Worm (Caenorhabditis elegans) whole organism, mixed stage, embryonic: ENCODE measurements around the gene F59B2.15.

Source experiments
- M03D4.4 ChIP-seq: sonication (generic microtip); optimal IDR thresholded peaks from 2 replicates; lab custom pipeline; 2017; ENCODE audit warnings: mild to moderate bottlenecking, missing genetic modification characterization, missing compliant biosample characterization
- bed-3 ChIP-seq: fragments of 200-800 bp; sonication (Bioruptor generic); optimal IDR thresholded peaks from 3 replicates; lab custom pipeline; 2018; ENCODE audit warnings: mild to moderate bottlenecking, missing genetic modification characterization, moderate library complexity, missing compliant biosample characterization
- blmp-1 ChIP-seq: fragments of 150-350 bp; optimal IDR thresholded peaks from 2 replicates; lab custom pipeline; 2014; ENCODE audit warnings: missing biosample characterization, missing genetic modification characterization
- ceh-39 ChIP-seq: fragments of 150-350 bp; optimal IDR thresholded peaks from 2 replicates; lab custom pipeline; 2014; ENCODE audit warnings: missing biosample characterization, missing genetic modification characterization
- ceh-43 ChIP-seq: fragments of 200-800 bp; sonication (Bioruptor generic); optimal IDR thresholded peaks from 2 replicates; lab custom pipeline; 2018; ENCODE audit warnings: mild to moderate bottlenecking, missing genetic modification characterization, moderate library complexity, missing compliant biosample characterization
- ceh-83 ChIP-seq: fragments of 200-800 bp; sonication (Bioruptor generic); optimal IDR thresholded peaks from 2 replicates; lab custom pipeline; 2018; ENCODE audit warnings: mild to moderate bottlenecking, missing genetic modification characterization, missing compliant biosample characterization
- ces-1 ChIP-seq: fragments of 150-350 bp; optimal IDR thresholded peaks from 2 replicates; lab custom pipeline; 2014; ENCODE audit warnings: missing biosample characterization, missing genetic modification reagents, missing genetic modification characterization
- cnd-1 ChIP-seq: fragments of 200-800 bp; sonication (Bioruptor generic); optimal IDR thresholded peaks from 2 replicates; lab custom pipeline; 2018; ENCODE audit warnings: mild to moderate bottlenecking, missing genetic modification characterization, missing compliant biosample characterization
- drap-1 ChIP-seq: fragments of 200-800 bp; sonication (Bioruptor generic); optimal IDR thresholded peaks from 3 replicates; lab custom pipeline; 2018; ENCODE audit warnings: mild to moderate bottlenecking, missing genetic modification characterization, missing compliant biosample characterization
- elt-1 ChIP-seq: sonication (generic microtip); optimal IDR thresholded peaks from 2 replicates; lab custom pipeline; 2017; ENCODE audit warnings: missing genetic modification characterization, mild to moderate bottlenecking, missing compliant biosample characterization, antibody characterized with exemption, moderate library complexity, borderline replicate concordance; ENCODE audit not compliant: insufficient read depth
- elt-3 ChIP-seq: fragments of 150-350 bp; optimal IDR thresholded peaks from 2 replicates; lab custom pipeline; 2014; ENCODE audit warnings: missing biosample characterization, missing genetic modification characterization
- flh-1 ChIP-seq: fragments of 200-800 bp; sonication (Bioruptor generic); optimal IDR thresholded peaks from 2 replicates; lab custom pipeline; 2018; ENCODE audit warnings: mild to moderate bottlenecking, missing genetic modification characterization, moderate library complexity, missing compliant biosample characterization
- ham-2 ChIP-seq: fragments of 200-800 bp; sonication (Bioruptor generic); optimal IDR thresholded peaks from 2 replicates; lab custom pipeline; 2018; ENCODE audit warnings: mild to moderate bottlenecking, missing genetic modification characterization, missing compliant biosample characterization
- hlh-1 ChIP-seq: fragments of 150-350 bp; optimal IDR thresholded peaks from 2 replicates; lab custom pipeline; 2014; ENCODE audit warnings: missing biosample characterization, missing genetic modification reagents, missing genetic modification characterization
- lin-13 ChIP-seq: fragments of 150-350 bp; optimal IDR thresholded peaks from 2 replicates; lab custom pipeline; 2014; ENCODE audit warnings: missing biosample characterization, missing genetic modification characterization
- lin-32 ChIP-seq: fragments of 200-800 bp; sonication (Bioruptor generic); optimal IDR thresholded peaks from 2 replicates; lab custom pipeline; 2018; ENCODE audit warnings: mild to moderate bottlenecking, missing genetic modification characterization, missing compliant biosample characterization
- lsy-2 ChIP-seq: fragments of 150-350 bp; optimal IDR thresholded peaks from 2 replicates; lab custom pipeline; 2014; ENCODE audit warnings: missing biosample characterization, missing genetic modification characterization
- mab-5 ChIP-seq: fragments of 150-350 bp; optimal IDR thresholded peaks from 2 replicates; lab custom pipeline; 2014; ENCODE audit warnings: missing biosample characterization, missing genetic modification characterization
- mep-1 ChIP-seq: fragments of 150-350 bp; optimal IDR thresholded peaks from 2 replicates; lab custom pipeline; 2017; ENCODE audit warnings: missing biosample characterization, missing genetic modification reagents, missing genetic modification characterization, inconsistent platforms
- mls-2 ChIP-seq: sonication (generic microtip); optimal IDR thresholded peaks from 2 replicates; lab custom pipeline; 2016; ENCODE audit warnings: mild to moderate bottlenecking, missing genetic modification characterization, moderate library complexity, missing compliant biosample characterization
- nhr-12 ChIP-seq: fragments of 150-350 bp; optimal IDR thresholded peaks from 2 replicates; lab custom pipeline; 2014; ENCODE audit warnings: missing biosample characterization, missing genetic modification characterization
- nhr-2 ChIP-seq: fragments of 150-350 bp; optimal IDR thresholded peaks from 2 replicates; lab custom pipeline; 2014; ENCODE audit warnings: missing biosample characterization, missing genetic modification characterization
- nhr-237 ChIP-seq: fragments of 150-350 bp; optimal IDR thresholded peaks from 2 replicates; lab custom pipeline; 2014; ENCODE audit warnings: missing biosample characterization, missing genetic modification characterization
- nhr-28 ChIP-seq: fragments of 150-350 bp; optimal IDR thresholded peaks from 2 replicates; lab custom pipeline; 2014; ENCODE audit warnings: missing biosample characterization, missing genetic modification characterization
- nhr-76 ChIP-seq: sonication (generic microtip); optimal IDR thresholded peaks from 2 replicates; lab custom pipeline; 2017; ENCODE audit warnings: missing biosample characterization, missing genetic modification characterization
- pha-4 ChIP-seq: fragments of 150-350 bp; optimal IDR thresholded peaks from 2 replicates; lab custom pipeline; 2018; ENCODE audit warnings: missing biosample characterization, missing genetic modification reagents, missing genetic modification characterization
- sem-2 ChIP-seq: fragments of 200-800 bp; sonication (Bioruptor generic); optimal IDR thresholded peaks from 2 replicates; lab custom pipeline; 2018; ENCODE audit warnings: mild to moderate bottlenecking, missing genetic modification characterization, missing compliant biosample characterization
- snpc-4 ChIP-seq: fragments of 150-350 bp; optimal IDR thresholded peaks from 2 replicates; lab custom pipeline; 2014; ENCODE audit warnings: missing biosample characterization, missing genetic modification characterization
- sptf-1 ChIP-seq: sonication (generic microtip); optimal IDR thresholded peaks from 2 replicates; lab custom pipeline; 2017; ENCODE audit warnings: mild to moderate bottlenecking, missing genetic modification characterization, moderate library complexity, missing compliant biosample characterization
- tbx-8 ChIP-seq: fragments of 200-800 bp; sonication (Bioruptor generic); optimal IDR thresholded peaks from 2 replicates; lab custom pipeline; 2018; ENCODE audit warnings: mild to moderate bottlenecking, missing genetic modification characterization, moderate library complexity, missing compliant biosample characterization
- unc-120 ChIP-seq: sonication (generic microtip); optimal IDR thresholded peaks from 2 replicates; lab custom pipeline; 2017; ENCODE audit warnings: missing genetic modification characterization, missing compliant biosample characterization; ENCODE audit not compliant: poor library complexity, severe bottlenecking
- unc-39 ChIP-seq: fragments of 150-350 bp; optimal IDR thresholded peaks from 2 replicates; lab custom pipeline; 2014; ENCODE audit warnings: missing biosample characterization, missing genetic modification characterization
- unc-62 ChIP-seq: fragments of 150-350 bp; optimal IDR thresholded peaks from 2 replicates; lab custom pipeline; 2014; ENCODE audit warnings: missing biosample characterization, missing genetic modification reagents, missing genetic modification characterization
- zip-8 ChIP-seq: fragments of 150-350 bp; optimal IDR thresholded peaks from 2 replicates; lab custom pipeline; 2014; ENCODE audit warnings: missing biosample characterization, missing genetic modification characterization
- ztf-11 ChIP-seq: fragments of 150-350 bp; optimal IDR thresholded peaks from 2 replicates; lab custom pipeline; 2014; ENCODE audit warnings: missing biosample characterization, missing genetic modification characterization

Gene F59B2.15

DNA sequence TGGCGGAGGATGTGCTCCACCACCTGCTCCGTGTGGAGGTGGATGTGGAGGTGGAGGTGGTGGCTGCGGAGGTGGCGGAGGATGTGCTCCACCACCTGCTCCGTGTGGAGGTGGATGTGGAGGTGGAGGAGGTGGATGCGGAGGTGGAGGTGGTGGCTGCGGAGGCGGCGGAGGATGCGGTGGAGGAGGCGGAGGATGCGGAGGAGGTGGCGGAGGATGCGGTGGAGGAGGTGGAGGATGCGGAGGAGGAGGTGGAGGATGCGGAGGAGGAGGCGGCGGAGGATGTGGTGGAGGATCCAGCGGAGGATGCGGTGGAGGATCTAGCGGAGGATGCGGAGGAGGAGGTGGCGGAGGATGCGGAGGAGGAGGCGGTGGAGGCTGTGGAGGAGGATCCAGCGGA is 40.0 kb downstream of the F59B2.15 start:
- TF ChIP-seq ceh-83 (GFP tag; lab: Kevin White, UChicago): no peak
- TF ChIP-seq ces-1 (GFP tag; lab: Kevin White, UChicago): no peak
- no peak for TF ChIP-seq elt-3 (tag; lab: Kevin White, UChicago)
- TF ChIP-seq elt-1: no peak
- TF ChIP-seq blmp-1 (tag; lab: Kevin White, UChicago): no peak
- TF ChIP-seq cnd-1 (tag; lab: Kevin White, UChicago): peak; percentile 40
- TF ChIP-seq sptf-1 (tag; lab: Kevin White, UChicago): peak; percentile 21
- TF ChIP-seq zip-8 (tag; lab: Kevin White, UChicago): no peak
- no peak for TF ChIP-seq snpc-4 (tag; lab: Kevin White, UChicago)
- no peak for TF ChIP-seq unc-39 (tag; lab: Kevin White, UChicago)

ce11 chrIII:8961993-8962392 is 40.5 kb downstream of the F59B2.15 start, which contains the start of gene grl-25:
grl-25 (plus strand) TSS chrIII:8962293.
- TF ChIP-seq mab-5 (tag; lab: Kevin White, UChicago) (no peak), tbx-8 (GFP tag; lab: Kevin White, UChicago) (no peak), sptf-1 (tag; lab: Kevin White, UChicago) (no peak), unc-39 (tag; lab: Kevin White, UChicago) (no peak), zip-8 (tag; lab: Kevin White, UChicago) (no peak), drap-1 (GFP tag; lab: Kevin White, UChicago) (no peak), ceh-43 (GFP tag; lab: Kevin White, UChicago) (no peak), ham-2 (no peak), nhr-12 (no peak), unc-120 (tag; lab: Kevin White, UChicago) (no peak), lin-13 (tag; lab: Kevin White, UChicago) (no peak), elt-3 (tag; lab: Kevin White, UChicago) (no peak), lin-32 (GFP tag; lab: Kevin White, UChicago) (no peak), bed-3 (no peak), ces-1 (GFP tag; lab: Kevin White, UChicago) (no peak), ceh-83 (GFP tag; lab: Kevin White, UChicago) (no peak), ztf-11 (no peak), flh-1 (GFP tag; lab: Kevin White, UChicago) (no peak)

ce11 chrIII:8960664-8961063 is 41.8 kb downstream of the F59B2.15 start, which contains the start of gene ZK643.6:
ZK643.6 (minus strand) TSS chrIII:8960764.
- TF ChIP-seq zip-8 (tag; lab: Kevin White, UChicago) (peak; percentile 29), unc-62 (GFP tag; lab: Kevin White, UChicago) (no peak)

- peak; percentile 23 for TF ChIP-seq lin-13 (tag; lab: Kevin White, UChicago)
- TF ChIP-seq nhr-237 (tag; lab: Kevin White, UChicago): no peak
- no peak for TF ChIP-seq unc-120 (tag; lab: Kevin White, UChicago)
- TF ChIP-seq snpc-4 (tag; lab: Kevin White, UChicago): no peak
- peak; percentile 15 for TF ChIP-seq pha-4 (tag; lab: Kevin White, UChicago)
- TF ChIP-seq unc-39 (tag; lab: Kevin White, UChicago): no peak
- no peak for TF ChIP-seq ceh-83 (GFP tag; lab: Kevin White, UChicago)
- no peak for TF ChIP-seq blmp-1 (tag; lab: Kevin White, UChicago)
- no peak for TF ChIP-seq tbx-8 (GFP tag; lab: Kevin White, UChicago)
- TF ChIP-seq nhr-28 (tag; lab: Kevin White, UChicago): no peak
- no peak for TF ChIP-seq ztf-11
- TF ChIP-seq nhr-76 (tag; lab: Kevin White, UChicago): no peak
- no peak for TF ChIP-seq nhr-12
- TF ChIP-seq nhr-2 (tag; lab: Kevin White, UChicago): no peak
- TF ChIP-seq mep-1: peak; percentile 69
- TF ChIP-seq lin-32 (GFP tag; lab: Kevin White, UChicago): no peak
- TF ChIP-seq sptf-1 (tag; lab: Kevin White, UChicago): no peak
- TF ChIP-seq bed-3: no peak
- no peak for TF ChIP-seq M03D4.4 (tag; lab: Kevin White, UChicago)
- no peak for TF ChIP-seq sem-2 (GFP tag; lab: Kevin White, UChicago)
- no peak for TF ChIP-seq cnd-1 (tag; lab: Kevin White, UChicago)
- TF ChIP-seq ces-1 (GFP tag; lab: Kevin White, UChicago): peak; percentile 64
- TF ChIP-seq drap-1 (GFP tag; lab: Kevin White, UChicago): no peak
- peak; percentile 97 for TF ChIP-seq ceh-39 (tag; lab: Kevin White, UChicago)
- no peak for TF ChIP-seq elt-1
- TF ChIP-seq mab-5 (tag; lab: Kevin White, UChicago): no peak
- no peak for TF ChIP-seq ceh-43 (GFP tag; lab: Kevin White, UChicago)
- no peak for TF ChIP-seq zip-8 (tag; lab: Kevin White, UChicago)
- TF ChIP-seq unc-62 (GFP tag; lab: Kevin White, UChicago): no peak
- no peak for TF ChIP-seq mls-2 (tag; lab: Kevin White, UChicago)
- TF ChIP-seq hlh-1 (tag; lab: Kevin White, UChicago): no peak
- no peak for TF ChIP-seq elt-3 (tag; lab: Kevin White, UChicago)
- peak; percentile 94 for TF ChIP-seq lsy-2 (tag; lab: Kevin White, UChicago)
- no peak for TF ChIP-seq ham-2
- TF ChIP-seq flh-1 (GFP tag; lab: Kevin White, UChicago): no peak
Observed at ce11 chrIII:8956146-8956646, 46.2 kb downstream of the F59B2.15 start, which contains the start of the genes ZK643.5 and ZK643.2. ZK643.5 (minus strand) TSS chrIII:8956196. ZK643.2 (plus strand) TSS chrIII:8956540.
